Worm (Caenorhabditis elegans): Measurements from ENCODE around the gene F35B3.7.

ce11 chrX:16988367-16988766 lies 54.5 kb downstream of the F35B3.7 start:
- TF ChIP-seq unc-62 (GFP tag; optimal IDR thresholded peaks at IDR 0.05) (no peak), ceh-28 (tag; optimal IDR thresholded peaks at IDR 0.05) (no peak), ama-1 (optimal IDR thresholded peaks at IDR 0.05) (no peak), nfya-1 (tag; optimal IDR thresholded peaks at IDR 0.05; ENCODE audit: insufficient read depth) (no peak), ztf-4 (tag; optimal IDR thresholded peaks at IDR 0.05) (no peak), skn-1 (tag; optimal IDR thresholded peaks at IDR 0.05) (no peak), ceh-16 (tag; optimal IDR thresholded peaks at IDR 0.05) (no peak), elt-1 (tag; optimal IDR thresholded peaks at IDR 0.05) (no peak), nhr-12 (tag; optimal IDR thresholded peaks at IDR 0.05) (no peak), ztf-11 (tag; optimal IDR thresholded peaks at IDR 0.05) (no peak), tbx-2 (tag; optimal IDR thresholded peaks at IDR 0.05) (no peak), nhr-28 (tag; optimal IDR thresholded peaks at IDR 0.05) (no peak), nhr-77 (tag; optimal IDR thresholded peaks at IDR 0.05) (no peak), lin-15B (tag; optimal IDR thresholded peaks at IDR 0.05) (no peak)

Measured in whole organism, L3 larva.